Fruit fly (Drosophila melanogaster) whole organism: ENCODE measurements around the gene Hat1.

Source experiments
- CG8478 ChIP-seq: fragments of >200 bp; optimal IDR thresholded peaks from 2 replicates; lab custom pipeline; 2018; ENCODE audit warnings: inconsistent platforms
- Dll ChIP-seq: fragments of >200 bp; optimal IDR thresholded peaks from 2 replicates; lab custom pipeline; 2017
- EcR ChIP-seq, 2 experiments: fragments of >200 bp; optimal IDR thresholded peaks; 2 replicates each; lab custom pipeline; 2017; ENCODE audit warnings: missing biosample characterization in 2 of 2, missing genetic modification characterization in 2 of 2, missing genetic modification reagents in 2 of 2
- pan ChIP-seq: fragments of >200 bp; optimal IDR thresholded peaks from 2 replicates; lab custom pipeline; 2017
- psq ChIP-seq: fragments of >200 bp; optimal IDR thresholded peaks from 2 replicates; lab custom pipeline; 2017
- usp ChIP-seq: fragments of >200 bp; optimal IDR thresholded peaks from 2 replicates; lab custom pipeline; 2017; ENCODE audit warnings: missing biosample characterization, missing genetic modification characterization, mixed read lengths

Gene Hat1

dm6 chr3R:5813157-5813659 is 24.0 kb upstream of the Hat1 start, which contains the start of gene CG42675:
CG42675 (plus strand) TSS chr3R:5813609.
- TF ChIP-seq psq (no peak), CG8478 (no peak), Dll (lab: Kevin White, UChicago) (no peak), usp (no peak), EcR (GFP tag; optimal IDR thresholded peaks at IDR 0.05; lab: Kevin White, UChicago) (no peak), pan (no peak)

dm6 chr3R:5801703-5802436 is 12.7 kb upstream of the Hat1 start, which contains the start of gene CG11000:
CG11000 (plus strand) TSS chr3R:5802328.
- TF ChIP-seq CG8478 (no peak), Dll (lab: Kevin White, UChicago) (no peak), EcR (GFP tag; optimal IDR thresholded peaks at IDR 0.05; lab: Kevin White, UChicago) (no peak), usp (no peak), pan (no peak), psq (no peak)

DNA sequence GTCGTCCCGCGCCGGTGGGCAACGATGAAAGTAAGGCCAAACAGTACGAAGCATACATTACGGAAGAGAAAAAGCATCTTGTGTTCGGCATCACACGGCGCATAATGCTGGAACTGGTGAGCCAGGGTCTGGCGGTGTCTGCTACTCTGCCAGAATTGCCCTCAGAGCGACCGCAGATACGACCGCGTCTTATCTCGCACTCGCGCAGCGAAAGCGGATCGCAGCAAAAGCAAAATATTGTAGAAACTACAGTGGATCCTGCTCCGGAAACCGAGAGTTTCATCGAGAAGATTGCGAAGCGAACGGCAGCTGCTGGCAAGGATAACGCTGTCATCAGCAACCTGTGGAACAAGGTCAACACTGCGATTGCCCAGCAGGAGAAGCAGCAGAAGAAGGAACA is 8.5 kb upstream of the Hat1 start:
- no peak for TF ChIP-seq Dll (lab: Kevin White, UChicago)
- no peak for TF ChIP-seq usp
- no peak for TF ChIP-seq pan
- no peak for TF ChIP-seq psq
- TF ChIP-seq EcR (GFP tag; optimal IDR thresholded peaks at IDR 0.05; lab: Kevin White, UChicago) = no peak

DNA sequence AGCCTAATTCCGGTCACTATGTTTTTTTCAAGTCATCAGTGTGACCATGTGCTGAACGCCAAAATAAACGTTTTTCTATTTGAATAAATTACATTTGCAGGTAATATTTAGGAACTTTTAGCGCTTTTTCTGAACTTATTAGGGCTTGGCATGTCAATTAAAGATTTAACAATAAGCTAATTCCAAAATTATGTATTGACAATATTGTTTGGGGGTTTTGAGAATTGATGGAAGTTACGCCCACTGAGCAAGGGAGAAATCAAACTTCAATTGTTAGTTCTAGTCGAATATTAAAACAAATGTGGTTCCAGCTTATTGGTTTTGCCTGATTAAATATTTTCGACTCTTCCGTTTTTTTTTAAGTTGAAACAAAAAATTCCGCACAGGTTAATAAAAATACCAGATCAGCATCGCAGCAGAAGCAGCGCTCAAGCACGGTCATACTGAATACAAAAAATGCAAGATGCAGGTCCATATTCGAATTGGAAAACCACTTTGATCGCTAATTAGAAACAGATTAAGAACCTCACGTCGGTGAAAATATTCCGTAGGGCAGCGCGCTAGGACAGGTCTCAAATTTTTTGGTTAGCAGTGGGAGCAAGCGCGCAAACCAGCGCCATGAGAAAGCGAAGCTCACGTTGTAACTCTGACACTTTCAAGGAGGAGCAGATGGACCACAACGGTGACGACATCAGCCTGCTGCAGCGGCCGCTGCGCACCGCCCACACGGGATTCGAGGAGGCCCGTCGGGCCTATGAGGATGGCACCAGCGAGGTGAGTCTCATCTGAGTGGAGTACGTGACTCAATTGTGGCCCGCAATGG is 5.3 kb upstream of the Hat1 start, which contains the start of the genes PSMG1 and CG10979:
Gene PSMG1 (minus strand): TSS at position 51 of the 823 bp plus-strand sequence.
Gene CG10979 (plus strand): TSS at position 439 of the 823 bp plus-strand sequence.
- TF ChIP-seq CG8478 = no peak
- TF ChIP-seq EcR (GFP tag; optimal IDR thresholded peaks at IDR 0.05; lab: Kevin White, UChicago) = no peak
- no peak for TF ChIP-seq usp
- no peak for TF ChIP-seq Dll (lab: Kevin White, UChicago)
- no peak for TF ChIP-seq pan
- TF ChIP-seq psq = no peak

- TF ChIP-seq psq (no peak), pan (no peak), Dll (lab: Kevin White, UChicago) (no peak), EcR (GFP tag; optimal IDR thresholded peaks at IDR 0.05; lab: Kevin White, UChicago) (no peak), usp (no peak), CG8478 (no peak)
These were observed 2.3 kb upstream of the Hat1 start, which contains the start of gene Hpf1 for dm6 chr3R:5791497-5791896. Hpf1 (plus strand) TSS chr3R:5791879.

dm6 chr3R:5781462-5781861 is 7.7 kb downstream of the Hat1 start, which contains the start of gene kat-60L1:
kat-60L1 (plus strand) TSS chr3R:5781762.
- no peak for TF ChIP-seq pan
- no peak for TF ChIP-seq EcR (GFP tag; optimal IDR thresholded peaks at IDR 0.05; lab: Kevin White, UChicago)
- TF ChIP-seq psq = no peak

- no peak for TF ChIP-seq Dll (lab: Kevin White, UChicago)
- TF ChIP-seq usp = no peak
- no peak for TF ChIP-seq pan
- TF ChIP-seq psq = no peak
- TF ChIP-seq CG8478 = no peak
- TF ChIP-seq EcR (GFP tag; optimal IDR thresholded peaks at IDR 0.05; lab: Kevin White, UChicago) = no peak
These were observed 8.2 kb downstream of the Hat1 start, which contains the start of gene CG2082 for dm6 chr3R:5780976-5781375. CG2082 (minus strand) TSS chr3R:5781076.

DNA sequence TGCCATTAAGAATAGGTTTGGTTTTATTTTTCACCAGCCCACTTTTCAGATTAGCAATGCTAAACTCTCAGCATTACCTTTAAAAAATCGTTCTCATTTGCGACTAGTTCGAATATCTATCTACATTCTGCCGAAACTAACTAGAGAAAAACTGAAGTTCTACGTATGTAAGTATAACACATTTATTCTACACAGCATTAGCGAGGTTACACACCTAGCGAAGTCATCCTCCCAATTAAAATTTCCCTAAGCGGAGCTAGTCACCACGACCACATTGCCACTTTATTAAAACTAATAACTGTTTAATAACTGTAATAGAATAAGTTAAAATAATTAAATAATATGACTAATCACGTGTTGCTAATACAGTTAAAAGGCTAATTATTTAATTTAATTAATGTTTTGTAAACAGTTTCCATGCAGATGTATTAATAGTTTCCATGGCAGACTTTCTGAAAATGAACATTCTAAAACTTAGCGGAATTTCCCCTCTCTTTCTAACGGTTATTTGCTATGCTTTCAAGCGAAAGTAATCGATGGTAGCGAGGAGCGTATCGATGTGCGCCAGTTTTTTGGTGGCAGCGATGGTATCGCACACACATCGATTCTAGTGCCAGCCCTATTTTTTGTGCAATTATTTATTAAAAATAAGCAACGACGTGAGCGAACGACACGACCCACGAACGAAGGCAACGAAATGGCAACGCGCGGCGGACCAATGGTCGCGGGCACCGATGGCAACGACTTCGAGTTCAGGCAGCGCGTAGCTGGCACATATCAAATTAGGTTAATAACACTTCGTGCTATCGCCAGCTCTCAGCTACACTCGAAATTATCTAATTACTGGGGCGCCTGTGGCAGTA is 10.2 kb downstream of the Hat1 start, which contains the start of gene jagn:
Gene jagn (plus strand): TSS at position 585 of the 863 bp plus-strand sequence.
- TF ChIP-seq CG8478 (no peak), Dll (lab: Kevin White, UChicago) (peak; percentile 65)

dm6 chr3R:5772433-5772832 is 16.8 kb downstream of the Hat1 start:
- TF ChIP-seq pan = no peak
- TF ChIP-seq CG8478 = no peak
- no peak for TF ChIP-seq psq
- TF ChIP-seq EcR (GFP tag; optimal IDR thresholded peaks at IDR 0.05; lab: Kevin White, UChicago) = no peak
- no peak for TF ChIP-seq Dll (lab: Kevin White, UChicago)

- no peak for TF ChIP-seq usp
- TF ChIP-seq Dll (lab: Kevin White, UChicago) = no peak
- no peak for TF ChIP-seq psq
These were observed 17.5 kb downstream of the Hat1 start for dm6 chr3R:5771614-5772202.

DNA sequence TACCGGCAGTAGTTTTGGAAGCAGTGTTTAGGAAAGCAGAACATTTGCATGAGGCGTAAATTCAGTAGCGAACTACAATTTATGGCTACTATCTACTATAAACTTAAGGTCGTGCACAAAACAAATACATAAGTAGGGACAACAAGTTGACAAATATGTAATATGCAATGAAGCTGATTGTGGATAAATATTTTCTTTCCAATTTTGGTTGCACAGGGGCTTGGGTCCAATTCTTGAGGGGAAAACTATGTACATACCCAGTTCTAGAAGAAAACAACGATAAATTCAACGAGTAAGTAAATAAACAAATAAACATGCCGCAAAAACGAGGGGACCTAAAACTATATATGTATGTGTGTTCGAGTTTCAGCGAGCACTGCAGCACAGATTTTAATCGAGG is 28.2 kb downstream of the Hat1 start:
- TF ChIP-seq Dll (lab: Kevin White, UChicago) (no peak), EcR (GFP tag; optimal IDR thresholded peaks at IDR 0.05; lab: Kevin White, UChicago) (no peak), usp (no peak), CG8478 (no peak), pan (no peak), psq (no peak)
